Worm (Caenorhabditis elegans): ENCODE results near the gene irld-7.

- TF ChIP-seq jun-1 (tag; optimal IDR thresholded peaks at IDR 0.05) (no peak), C04F5.9 (tag; optimal IDR thresholded peaks at IDR 0.05) (no peak), mep-1 (tag; optimal IDR thresholded peaks at IDR 0.05) (no peak), lin-14 (GFP tag; optimal IDR thresholded peaks at IDR 0.05) (peak; percentile 69), dsc-1 (tag; optimal IDR thresholded peaks at IDR 0.05) (no peak), F16B12.6 (tag; optimal IDR thresholded peaks at IDR 0.05) (no peak), efl-1 (optimal IDR thresholded peaks at IDR 0.05) (no peak), efl-1 (GFP tag; optimal IDR thresholded peaks at IDR 0.05 in 1 of 2) (no peak), lin-13 (GFP tag; optimal IDR thresholded peaks at IDR 0.05) (no peak), ceh-63 (GFP tag; optimal IDR thresholded peaks at IDR 0.05) (no peak), elt-3 (tag; optimal IDR thresholded peaks at IDR 0.05) (no peak), skn-1 (tag; optimal IDR thresholded peaks at IDR 0.05) (no peak)
These were observed 48.7 kb upstream of the irld-7 start, which contains the start of gene C01G5.25 for ce11 chrIV:6541435-6541834.

Measured in whole organism, L1 larva.